Worm (Caenorhabditis elegans) whole organism, young adult: ENCODE data around the gene fzr-1.

Experiments
- F23B12.7 ChIP-seq: sonication (generic microtip); optimal IDR thresholded peaks from 2 replicates; lab custom pipeline; 2017; ENCODE audit warnings: missing genetic modification characterization, mild to moderate bottlenecking, missing compliant biosample characterization, antibody characterized with exemption, moderate library complexity; ENCODE audit not compliant: insufficient read depth
- T26A5.8 ChIP-seq: sonication (generic microtip); optimal IDR thresholded peaks from 2 replicates; lab custom pipeline; 2016; ENCODE audit warnings: missing genetic modification characterization, missing compliant biosample characterization
- ama-1 ChIP-seq, 3 experiments: fragments of 150-350 bp in 1 of 3; sonication (generic microtip) in 2 of 3; optimal IDR thresholded peaks; 2 replicates each; lab custom pipeline; 2014 to 2018; ENCODE audit warnings: missing biosample characterization in 2 of 3, missing genetic modification characterization in 2 of 3, missing genetic modification reagents in 2 of 3
- bed-2 ChIP-seq: fragments of 200-800 bp; sonication (Bioruptor generic); IDR thresholded peaks from 2 replicates; pipeline ENCODE4 v1.3.6; 2022; ENCODE audit warnings: missing genetic modification reagents, missing genetic modification characterization, missing compliant biosample characterization
- die-1 ChIP-seq: sonication (generic microtip); optimal IDR thresholded peaks from 2 replicates; lab custom pipeline; 2016; ENCODE audit warnings: missing genotype, mild to moderate bottlenecking, missing genetic modification characterization, missing compliant biosample characterization
- dpl-1 ChIP-seq: fragments of 150-350 bp; optimal IDR thresholded peaks from 2 replicates; lab custom pipeline; 2014; ENCODE audit warnings: missing biosample characterization, missing genetic modification reagents, missing genetic modification characterization
- efl-1 ChIP-seq: fragments of 150-350 bp; optimal IDR thresholded peaks from 2 replicates; lab custom pipeline; 2014; ENCODE audit warnings: missing biosample characterization, missing genetic modification reagents, missing genetic modification characterization
- ets-4 ChIP-seq: fragments of 200-800 bp; sonication (Bioruptor generic); optimal IDR thresholded peaks from 2 replicates; lab custom pipeline; 2018; ENCODE audit warnings: mild to moderate bottlenecking, missing genetic modification characterization, missing compliant biosample characterization
- fkh-3 ChIP-seq: sonication (generic microtip); optimal IDR thresholded peaks from 2 replicates; lab custom pipeline; 2016; ENCODE audit warnings: mild to moderate bottlenecking, missing genetic modification characterization, missing compliant biosample characterization
- pbrm-1 ChIP-seq: fragments of 200-800 bp; sonication (Bioruptor generic); IDR thresholded peaks from 2 replicates; pipeline ENCODE4 v1.3.6; 2022; ENCODE audit warnings: missing genetic modification reagents, missing genetic modification characterization, missing compliant biosample characterization
- pha-4 ChIP-seq: fragments of 150-350 bp; sonication (generic microtip); optimal IDR thresholded peaks from 2 replicates; lab custom pipeline; 2014; ENCODE audit warnings: missing biosample characterization, missing genetic modification reagents, missing genetic modification characterization
- sdz-38 ChIP-seq: sonication (generic microtip); optimal IDR thresholded peaks from 2 replicates; lab custom pipeline; 2016; ENCODE audit warnings: missing genotype, missing genetic modification characterization, missing compliant biosample characterization
- tlf-1 ChIP-seq: fragments of 200-800 bp; sonication (Bioruptor generic); optimal IDR thresholded peaks from 2 replicates; lab custom pipeline; 2018; ENCODE audit warnings: mild to moderate bottlenecking, missing genetic modification characterization, missing compliant biosample characterization

DNA sequence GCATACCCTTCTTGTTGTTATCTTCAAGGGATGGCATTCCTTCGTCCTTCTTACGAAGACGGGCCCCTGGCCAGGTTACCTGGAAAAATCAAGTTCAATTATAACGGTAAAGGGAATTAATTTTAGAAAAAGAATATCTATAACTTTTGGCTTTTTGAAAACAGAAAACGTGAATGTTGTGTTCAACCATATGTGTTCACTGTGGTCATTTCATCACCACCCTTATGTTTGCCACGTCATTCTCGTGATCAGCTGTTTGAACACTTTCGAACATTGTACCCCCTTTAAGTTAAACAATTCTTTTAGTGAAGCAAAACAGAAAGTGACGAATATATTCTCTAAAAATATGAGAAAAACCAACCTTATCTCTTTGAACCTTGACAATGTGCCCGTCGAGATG lies 25.5 kb downstream of the fzr-1 start:
- TF ChIP-seq fkh-3 (tag; lab: Kevin White, UChicago) (no peak), T26A5.8 (tag; lab: Kevin White, UChicago) (no peak), sdz-38 (tag; lab: Kevin White, UChicago) (no peak), pbrm-1 (GFP tag; lab: Robert Waterston, UW) (no peak), die-1 (tag; lab: Kevin White, UChicago) (no peak), F23B12.7 (tag; lab: Kevin White, UChicago) (no peak), tlf-1 (GFP tag; lab: Kevin White, UChicago) (no peak), bed-2 (GFP tag; lab: Robert Waterston, UW) (no peak), ama-1 (optimal IDR thresholded peaks at IDR 0.05; lab: Kevin White, UChicago) (no peak), ama-1 (GFP tag; optimal IDR thresholded peaks at IDR 0.05; lab: Kevin White, UChicago) (no peak), pha-4 (no peak), efl-1 (GFP tag; lab: Kevin White, UChicago) (no peak), dpl-1 (no peak), ets-4 (GFP tag; lab: Kevin White, UChicago) (no peak)
